Fruit fly (Drosophila melanogaster) Kc167 (cell line): ENCODE data around the gene CG7191.

Experiments used
- Myc ChIP-seq: fragments of >200 bp; optimal IDR thresholded peaks from 2 replicates; lab custom pipeline; 2017; ENCODE audit warnings: missing external identifiers
- psq ChIP-seq: fragments of >200 bp; optimal IDR thresholded peaks from 2 replicates; lab custom pipeline; 2017; ENCODE audit warnings: missing external identifiers
- ttk ChIP-seq: sonication (Bioruptor generic); optimal IDR thresholded peaks from 2 replicates; lab custom pipeline; 2017; ENCODE audit warnings: missing external identifiers

DNA sequence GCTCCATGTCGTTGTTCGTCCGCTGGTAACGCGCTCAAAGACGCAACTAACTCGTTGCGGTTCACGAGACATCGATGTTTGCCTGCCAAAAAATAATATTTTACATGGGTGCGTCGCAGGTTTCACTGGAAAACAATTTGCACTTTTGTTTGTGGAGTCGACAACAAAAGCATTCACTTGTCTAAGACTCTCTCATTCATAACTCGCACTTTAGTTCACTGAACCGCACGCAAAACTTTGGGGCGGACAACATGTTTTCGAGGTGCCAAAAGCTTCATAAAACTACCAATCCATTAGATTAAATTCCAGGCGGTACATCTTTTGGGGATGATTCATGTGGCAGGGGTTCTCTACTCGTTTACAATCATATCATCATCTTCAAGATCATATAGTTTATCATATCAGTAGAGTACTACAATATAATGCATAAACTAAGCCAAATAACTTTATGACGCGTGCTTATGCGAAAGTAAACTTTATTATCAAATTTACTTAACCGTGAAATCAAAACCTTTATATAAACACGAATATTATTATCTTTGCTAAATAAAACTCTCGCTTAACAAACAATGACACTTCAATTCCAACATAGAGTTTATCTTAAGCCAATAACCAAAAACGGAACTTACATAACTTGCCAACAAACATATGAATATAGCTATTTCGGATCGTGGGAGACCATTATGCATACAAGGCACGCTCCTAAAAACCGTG is 10.7 kb downstream of the CG7191 start, which contains the start of gene CG7179:
- TF ChIP-seq psq (lab: Kevin White, UChicago) (no peak), Myc (lab: Kevin White, UChicago) (no peak), ttk (lab: Kevin White, UChicago) (no peak)
